Worm (Caenorhabditis elegans) whole organism, L2 larva: ENCODE results near the gene vit-4.

Experiments used
- Y55F3AM.14 ChIP-seq: fragments of 200-800 bp; sonication (Bioruptor generic); optimal IDR thresholded peaks from 2 replicates; lab custom pipeline; 2018; ENCODE audit warnings: mild to moderate bottlenecking, missing genetic modification characterization, missing compliant biosample characterization
- elt-3 ChIP-seq: sonication (generic microtip); optimal IDR thresholded peaks from 2 replicates; lab custom pipeline; 2017; ENCODE audit warnings: missing biosample characterization, missing genetic modification characterization
- mdl-1 ChIP-seq, 2 experiments: fragments of 150-350 bp in 1 of 2; sonication (generic microtip) in 1 of 2; optimal IDR thresholded peaks; 2 replicates each; lab custom pipeline; 2017; ENCODE audit warnings: missing biosample characterization in 2 of 2, missing genetic modification characterization in 2 of 2
- nhr-237 ChIP-seq: fragments of 150-350 bp; optimal IDR thresholded peaks from 2 replicates; lab custom pipeline; 2014; ENCODE audit warnings: missing biosample characterization, missing genetic modification characterization
- unc-39 ChIP-seq: fragments of 150-350 bp; optimal IDR thresholded peaks from 2 replicates; lab custom pipeline; 2014; ENCODE audit warnings: missing biosample characterization, missing genetic modification characterization
- unc-55 ChIP-seq: fragments of 150-350 bp; sonication (generic microtip); optimal IDR thresholded peaks from 3 replicates; lab custom pipeline; 2014; ENCODE audit warnings: missing biosample characterization, missing genetic modification reagents, missing genetic modification characterization

ce11 chrX:3538067-3538466 lies 25.7 kb downstream of the vit-4 start:
- TF ChIP-seq mdl-1 (tag; optimal IDR thresholded peaks at IDR 0.05; lab: Kevin White, UChicago) (no peak), Y55F3AM.14 (GFP tag; lab: Kevin White, UChicago) (no peak), unc-39 (tag; lab: Kevin White, UChicago) (no peak), elt-3 (tag; lab: Kevin White, UChicago) (no peak), unc-55 (GFP tag; lab: Kevin White, UChicago) (no peak), nhr-237 (tag; lab: Kevin White, UChicago) (no peak)
